Fruit fly (Drosophila melanogaster): ENCODE measurements around the gene Atet.

DNA sequence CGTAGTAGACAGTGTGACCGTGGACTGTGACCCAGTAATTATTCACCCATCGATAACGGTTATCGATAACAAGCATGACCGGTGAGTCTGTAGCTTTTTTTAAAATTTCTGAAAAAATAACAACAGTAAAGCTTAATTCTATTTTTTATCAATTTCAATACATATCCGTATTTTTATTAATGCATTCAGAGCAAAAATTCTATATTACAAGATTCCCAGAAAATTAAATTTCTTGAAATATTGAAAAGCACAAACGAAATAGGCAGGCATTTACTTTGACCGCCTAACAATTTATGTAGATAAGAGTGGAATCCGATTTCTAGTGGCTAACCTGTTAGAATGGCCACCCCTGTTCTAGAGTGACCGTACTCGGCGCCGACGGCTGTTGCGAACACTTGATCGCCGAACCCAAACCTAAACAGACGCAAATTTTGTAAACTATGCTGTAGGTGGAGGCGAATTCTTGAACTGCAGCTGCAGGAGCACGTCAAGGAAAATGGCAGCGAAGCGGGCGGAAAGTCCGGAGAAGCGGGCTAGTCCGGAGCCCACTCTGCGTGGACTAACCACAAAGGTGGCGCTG lies 60.2 kb downstream of the Atet start, which contains the start of gene CG3652:
- TF ChIP-seq CG7045 (GFP tag; optimal IDR thresholded peaks at IDR 0.05) (no peak), kay (GFP tag; ENCODE audit: borderline replicate concordance) (no peak)
